Worm (Caenorhabditis elegans) whole organism, L4 larva: ENCODE data around the gene ttr-43.

ENCODE experiments used
- nhr-6 ChIP-seq: fragments of 150-350 bp; optimal IDR thresholded peaks from 2 replicates; lab custom pipeline; 2014; ENCODE audit warnings: missing biosample characterization, missing genetic modification characterization

The ttr-43 gene

ce11 chrV:12540018-12540417 is 50.5 kb downstream of the ttr-43 start (continued):
- TF ChIP-seq nhr-6 (tag; lab: Kevin White, UChicago) = no peak
